Fruit fly (Drosophila melanogaster) whole organism, embryonic: ENCODE data around the gene ind.

Source experiments
- Adf1 ChIP-seq: fragments of 200-800 bp; sonication (Bioruptor generic); IDR thresholded peaks from 2 replicates; pipeline ENCODE4 v1.3.6; 2022; ENCODE audit warnings: missing biosample characterization, missing genetic modification characterization
- Atf3 ChIP-seq: fragments of 200-800 bp; sonication (Bioruptor generic); optimal IDR thresholded peaks from 3 replicates; lab custom pipeline; 2016; ENCODE audit warnings: missing biosample characterization, missing genetic modification characterization
- CG11247 ChIP-seq: fragments of 200-800 bp; sonication (Bioruptor generic); IDR thresholded peaks from 2 replicates; pipeline ENCODE4 v1.3.6; 2022; ENCODE audit warnings: missing biosample characterization, missing genetic modification characterization
- CG12071 ChIP-seq: fragments of 200-800 bp; sonication (Bioruptor generic); optimal IDR thresholded peaks from 3 replicates; lab custom pipeline; 2018; ENCODE audit warnings: missing biosample characterization, mild to moderate bottlenecking, missing genetic modification characterization
- CG12391 ChIP-seq: fragments of 200-800 bp; sonication (Bioruptor generic); optimal IDR thresholded peaks from 3 replicates; lab custom pipeline; 2018; ENCODE audit warnings: missing biosample characterization, mild to moderate bottlenecking, missing genetic modification characterization, moderate library complexity
- CG12744 ChIP-seq: fragments of 200-800 bp; sonication (Bioruptor generic); optimal IDR thresholded peaks from 2 replicates; lab custom pipeline; 2016; ENCODE audit warnings: missing biosample characterization, missing genetic modification characterization
- CG17385 ChIP-seq: fragments of 200-800 bp; sonication (Bioruptor generic); optimal IDR thresholded peaks from 3 replicates; lab custom pipeline; 2018; ENCODE audit warnings: missing biosample characterization, mild to moderate bottlenecking, missing genetic modification characterization
- CG17612 ChIP-seq: fragments of 200-800 bp; sonication (Bioruptor generic); IDR thresholded peaks from 2 replicates; pipeline ENCODE4 v1.3.6; 2022; ENCODE audit warnings: missing biosample characterization, missing genetic modification characterization
- CG1832 ChIP-seq: fragments of 200-800 bp; sonication (Bioruptor generic); optimal IDR thresholded peaks from 2 replicates; lab custom pipeline; 2017; ENCODE audit warnings: missing biosample characterization, mild to moderate bottlenecking, missing genetic modification characterization, inconsistent platforms
- CG3995 ChIP-seq: fragments of 200-800 bp; sonication (Bioruptor generic); optimal IDR thresholded peaks from 3 replicates; lab custom pipeline; 2016; ENCODE audit warnings: missing biosample characterization, missing genetic modification characterization
- CG43689 ChIP-seq: fragments of 200-800 bp; sonication (Bioruptor generic); IDR thresholded peaks from 2 replicates; pipeline ENCODE4 v1.3.6; 2022; ENCODE audit warnings: missing biosample characterization, missing genetic modification characterization
- CG6854 ChIP-seq: fragments of 200-800 bp; sonication (Bioruptor generic); optimal IDR thresholded peaks from 3 replicates; lab custom pipeline; 2017; ENCODE audit warnings: missing biosample characterization, mild to moderate bottlenecking, missing genetic modification characterization
- CG7745 ChIP-seq: fragments of 200-800 bp; sonication (Bioruptor generic); optimal IDR thresholded peaks from 2 replicates; lab custom pipeline; 2018; ENCODE audit warnings: missing biosample characterization, mild to moderate bottlenecking, missing genetic modification characterization, moderate library complexity
- CG7963 ChIP-seq: fragments of 200-800 bp; sonication (Bioruptor generic); IDR thresholded peaks from 3 replicates; pipeline ENCODE4 v1.3.6; 2022; ENCODE audit warnings: missing biosample characterization, missing genetic modification characterization; ENCODE audit not compliant: partially characterized antibody
- CG8089 ChIP-seq: fragments of 200-800 bp; sonication (Bioruptor generic); optimal IDR thresholded peaks from 3 replicates; lab custom pipeline; 2016; ENCODE audit warnings: missing biosample characterization, missing genetic modification characterization
- Chrac-16 ChIP-seq: fragments of 200-800 bp; sonication (Bioruptor generic); optimal IDR thresholded peaks from 3 replicates; lab custom pipeline; 2016; ENCODE audit warnings: missing biosample characterization, missing genetic modification characterization
- D19A ChIP-seq: fragments of 200-800 bp; optimal IDR thresholded peaks from 3 replicates; lab custom pipeline; 2019; ENCODE audit warnings: missing biosample characterization, mild to moderate bottlenecking, missing genetic modification characterization, moderate library complexity
- Fer1 ChIP-seq: fragments of 200-800 bp; sonication (Bioruptor generic); optimal IDR thresholded peaks from 2 replicates; lab custom pipeline; 2017; ENCODE audit warnings: missing biosample characterization, mild to moderate bottlenecking, missing genetic modification characterization
- Fer2 ChIP-seq: fragments of 200-800 bp; sonication (Bioruptor generic); optimal IDR thresholded peaks from 2 replicates; lab custom pipeline; 2018; ENCODE audit warnings: missing biosample characterization, mild to moderate bottlenecking, missing genetic modification characterization, moderate library complexity
- Hand ChIP-seq: fragments of 200-800 bp; sonication (Bioruptor generic); optimal IDR thresholded peaks from 2 replicates; lab custom pipeline; 2017; ENCODE audit warnings: mild to moderate bottlenecking, missing biosample characterization, missing genetic modification reagents, missing genetic modification characterization
- HmgD ChIP-seq: fragments of 200-800 bp; sonication (Bioruptor generic); optimal IDR thresholded peaks from 3 replicates; lab custom pipeline; 2016; ENCODE audit warnings: missing biosample characterization, missing genetic modification characterization
- Hmr ChIP-seq: fragments of 200-800 bp; sonication (Bioruptor generic); optimal IDR thresholded peaks from 3 replicates; lab custom pipeline; 2017; ENCODE audit warnings: mild to moderate bottlenecking, missing biosample characterization, missing genetic modification reagents, missing genetic modification characterization
- Hr3 ChIP-seq: fragments of 200-800 bp; sonication (Bioruptor generic); optimal IDR thresholded peaks from 3 replicates; lab custom pipeline; 2016; ENCODE audit warnings: missing biosample characterization, missing genetic modification characterization
- Hr51 ChIP-seq, 2 experiments: fragments of 200-800 bp; sonication (Bioruptor generic); optimal IDR thresholded peaks; 2 replicates in 1 of 2; 3 replicates in 1 of 2; lab custom pipeline; 2016 to 2018; ENCODE audit warnings: missing biosample characterization in 2 of 2, missing genetic modification characterization in 2 of 2, mild to moderate bottlenecking in 1 of 2, moderate library complexity in 1 of 2
- Mad ChIP-seq: fragments of 200-800 bp; sonication (Bioruptor generic); optimal IDR thresholded peaks from 2 replicates; lab custom pipeline; 2016; ENCODE audit warnings: missing biosample characterization, missing genetic modification characterization
- Meics ChIP-seq: fragments of 200-800 bp; sonication (Bioruptor generic); optimal IDR thresholded peaks from 2 replicates; lab custom pipeline; 2017; ENCODE audit warnings: missing biosample characterization, mild to moderate bottlenecking, missing genetic modification characterization
- Myb ChIP-seq: fragments of 200-800 bp; sonication (Bioruptor generic); optimal IDR thresholded peaks from 2 replicates; lab custom pipeline; 2016; ENCODE audit warnings: missing biosample characterization, missing genetic modification characterization
- Nf-YC ChIP-seq: fragments of 200-800 bp; optimal IDR thresholded peaks from 3 replicates; lab custom pipeline; 2019; ENCODE audit warnings: missing biosample characterization, mild to moderate bottlenecking, missing genetic modification characterization, moderate library complexity
- Opbp ChIP-seq: fragments of 200-800 bp; sonication (Bioruptor generic); IDR thresholded peaks from 3 replicates; pipeline ENCODE4 v1.3.6; 2022; ENCODE audit warnings: missing biosample characterization, missing genetic modification characterization; ENCODE audit not compliant: partially characterized antibody
- Scr ChIP-seq: fragments of 200-800 bp; sonication (Bioruptor generic); IDR thresholded peaks from 2 replicates; pipeline ENCODE4 v1.3.6; 2022; ENCODE audit warnings: missing biosample characterization, missing genetic modification characterization; ENCODE audit not compliant: partially characterized antibody
- Usf ChIP-seq: fragments of 200-800 bp; sonication (Bioruptor generic); optimal IDR thresholded peaks from 2 replicates; lab custom pipeline; 2017; ENCODE audit warnings: missing genotype, missing biosample characterization, missing genetic modification characterization
- dysf ChIP-seq: fragments of 200-800 bp; sonication (Bioruptor generic); IDR thresholded peaks from 3 replicates; pipeline ENCODE4 v1.3.6; 2022; ENCODE audit warnings: missing biosample characterization, missing genetic modification characterization
- gro ChIP-seq: fragments of 200-800 bp; sonication (Bioruptor generic); optimal IDR thresholded peaks from 2 replicates; lab custom pipeline; 2016; ENCODE audit warnings: missing biosample characterization, missing genetic modification characterization
- hbn ChIP-seq: fragments of 200-800 bp; sonication (Bioruptor generic); IDR thresholded peaks from 2 replicates; pipeline ENCODE4 v1.3.6; 2022; ENCODE audit warnings: missing biosample characterization, missing genetic modification characterization; ENCODE audit not compliant: partially characterized antibody
- jing ChIP-seq: fragments of 200-800 bp; sonication (Bioruptor generic); optimal IDR thresholded peaks from 2 replicates; lab custom pipeline; 2018; ENCODE audit warnings: missing biosample characterization, mild to moderate bottlenecking, missing genetic modification characterization
- kah ChIP-seq: fragments of 200-800 bp; sonication (Bioruptor generic); optimal IDR thresholded peaks from 2 replicates; lab custom pipeline; 2018; ENCODE audit warnings: missing biosample characterization, mild to moderate bottlenecking, missing genetic modification characterization
- knrl ChIP-seq: fragments of 200-800 bp; sonication (Bioruptor generic); IDR thresholded peaks from 3 replicates; pipeline ENCODE4 v1.3.6; 2022; ENCODE audit warnings: missing biosample characterization, missing genetic modification characterization; ENCODE audit not compliant: partially characterized antibody
- lab ChIP-seq: fragments of 200-800 bp; sonication (Bioruptor generic); optimal IDR thresholded peaks from 3 replicates; lab custom pipeline; 2017; ENCODE audit warnings: missing biosample characterization, missing genetic modification characterization, mild to moderate bottlenecking, moderate library complexity, missing genetic modification reagents
- lbe ChIP-seq: fragments of 200-800 bp; sonication (Bioruptor generic); optimal IDR thresholded peaks from 2 replicates; lab custom pipeline; 2016; ENCODE audit warnings: missing biosample characterization, mild to moderate bottlenecking, missing genetic modification characterization
- lilli ChIP-seq: fragments of 200-800 bp; sonication (Bioruptor generic); optimal IDR thresholded peaks from 3 replicates; lab custom pipeline; 2016; ENCODE audit warnings: missing biosample characterization, missing genetic modification characterization
- luna ChIP-seq: fragments of 200-800 bp; sonication (Bioruptor generic); optimal IDR thresholded peaks from 2 replicates; lab custom pipeline; 2016; ENCODE audit warnings: missing biosample characterization, missing genetic modification characterization
- mam ChIP-seq: fragments of 200-800 bp; sonication (Bioruptor generic); optimal IDR thresholded peaks from 3 replicates; lab custom pipeline; 2016; ENCODE audit warnings: missing biosample characterization, missing genetic modification characterization
- onecut ChIP-seq: fragments of 200-800 bp; sonication (Bioruptor generic); IDR thresholded peaks from 2 replicates; pipeline ENCODE4 v1.3.6; 2022; ENCODE audit warnings: missing biosample characterization, missing genetic modification characterization
- pzg ChIP-seq: fragments of 200-800 bp; sonication (Bioruptor generic); optimal IDR thresholded peaks from 3 replicates; lab custom pipeline; 2018; ENCODE audit warnings: missing biosample characterization, mild to moderate bottlenecking, missing genetic modification characterization, moderate library complexity
- repo ChIP-seq: fragments of 200-800 bp; sonication (Bioruptor generic); optimal IDR thresholded peaks from 2 replicates; lab custom pipeline; 2016; ENCODE audit warnings: missing biosample characterization, missing genetic modification characterization
- sima ChIP-seq: fragments of 200-800 bp; sonication (Bioruptor generic); optimal IDR thresholded peaks from 2 replicates; lab custom pipeline; 2016; ENCODE audit warnings: missing biosample characterization, missing genetic modification characterization
- stwl ChIP-seq: fragments of 200-800 bp; sonication (Bioruptor generic); optimal IDR thresholded peaks from 3 replicates; lab custom pipeline; 2018; ENCODE audit warnings: missing biosample characterization, mild to moderate bottlenecking, missing genetic modification characterization, moderate library complexity
- tna ChIP-seq: fragments of 200-800 bp; sonication (Bioruptor generic); IDR thresholded peaks from 2 replicates; pipeline ENCODE4 v1.3.6; 2022; ENCODE audit warnings: missing biosample characterization, missing genetic modification characterization; ENCODE audit not compliant: partially characterized antibody
- vfl ChIP-seq: fragments of 200-800 bp; sonication (Bioruptor generic); optimal IDR thresholded peaks from 2 replicates; lab custom pipeline; 2016; ENCODE audit warnings: missing biosample characterization, missing genetic modification characterization
- yki ChIP-seq: fragments of >200 bp; optimal IDR thresholded peaks from 3 replicates; lab custom pipeline; 2018

Gene ind

DNA sequence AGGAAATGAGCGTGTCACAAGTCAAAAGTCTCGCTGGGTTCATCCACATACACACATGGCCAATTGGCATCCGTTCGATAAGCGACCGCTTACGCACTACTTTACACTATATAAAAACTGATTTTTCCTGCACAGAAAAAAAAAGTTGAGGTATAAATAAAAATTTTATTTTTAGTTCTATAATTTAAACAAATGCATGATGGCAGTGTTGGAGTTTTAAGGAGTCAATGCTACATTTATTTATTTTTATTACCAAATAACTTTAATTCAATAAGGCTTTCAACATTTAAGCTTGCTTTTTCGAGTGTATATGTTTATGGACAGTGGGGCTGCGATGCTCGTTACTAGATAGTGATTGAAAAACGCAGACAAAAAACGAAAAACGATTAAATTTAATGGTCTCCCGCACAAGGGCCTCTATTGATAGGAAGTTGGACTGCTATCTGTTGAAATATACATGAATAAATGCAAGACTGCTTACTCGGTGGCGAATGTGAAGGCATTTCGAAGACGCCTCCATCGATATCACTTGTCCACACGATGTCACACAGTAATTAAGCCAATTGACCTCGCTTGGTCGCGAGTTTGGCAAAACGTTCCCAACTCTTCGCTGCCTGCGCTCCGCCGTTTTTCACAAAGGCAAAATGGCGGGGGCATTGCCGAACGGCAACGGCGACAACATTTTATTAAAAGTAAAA, 31.9 kb downstream of the ind start (continued):
- TF ChIP-seq Chrac-16 (GFP tag; lab: Kevin White, UChicago) (peak; percentile 47), Atf3 (no peak), lab (peak; percentile 81), Usf (no peak), gro (GFP tag; lab: Kevin White, UChicago) (no peak), HmgD (no peak), lilli (GFP tag; lab: Kevin White, UChicago) (peak; percentile 50), Myb (no peak), CG17385 (GFP tag; lab: Kevin White, UChicago) (peak; percentile 77), Opbp (no peak), Fer2 (tag; lab: Kevin White, UChicago) (peak; percentile 53), Hr3 (peak; percentile 55), CG3995 (no peak), Nf-YC (tag; lab: Kevin White, UChicago) (peak; percentile 57), CG11247 (GFP tag; lab: Robert Waterston, UW) (peak; percentile 69), stwl (tag; lab: Kevin White, UChicago) (no peak), CG7963 (no peak), mam (GFP tag; lab: Kevin White, UChicago) (peak; percentile 5), Mad (GFP tag; lab: Kevin White, UChicago) (no peak), knrl (GFP tag; lab: Robert Waterston, UW) (no peak), D19A (tag; lab: Kevin White, UChicago) (peak; percentile 72), yki (lab: Kevin White, UChicago) (no peak), CG12391 (tag; lab: Kevin White, UChicago) (peak; percentile 85), CG7745 (tag; lab: Kevin White, UChicago) (peak; percentile 1), Fer1 (GFP tag; lab: Kevin White, UChicago) (peak; percentile 74), CG1832 (GFP tag; lab: Kevin White, UChicago) (no peak), repo (GFP tag; lab: Kevin White, UChicago) (no peak), CG12071 (GFP tag; lab: Kevin White, UChicago) (peak; percentile 41), dysf (peak; percentile 68), tna (GFP tag; lab: Robert Waterston, UW) (no peak), CG12744 (GFP tag; lab: Kevin White, UChicago) (no peak), vfl (GFP tag; lab: Kevin White, UChicago) (peak; percentile 9), onecut (GFP tag; lab: Robert Waterston, UW) (peak; percentile 69), kah (peak; percentile 53), Meics (peak; percentile 74), luna (GFP tag; lab: Kevin White, UChicago) (no peak), Scr (GFP tag; lab: Robert Waterston, UW) (no peak), pzg (GFP tag; lab: Kevin White, UChicago) (no peak), Hmr (peak; percentile 62), sima (GFP tag; lab: Kevin White, UChicago) (no peak), CG8089 (no peak), Hand (GFP tag; lab: Kevin White, UChicago) (peak; percentile 27), lbe (GFP tag; lab: Kevin White, UChicago) (no peak), CG43689 (GFP tag; lab: Robert Waterston, UW) (peak; percentile 9; the same call in 1 of the 2 replicates), CG17612 (GFP tag; lab: Robert Waterston, UW) (peak; percentile 16; the same call in 1 of the 2 replicates), hbn (no peak), Adf1 (no peak), jing (GFP tag; lab: Kevin White, UChicago) (peak; percentile 40), CG6854 (peak; percentile 30), Hr51 (GFP tag; optimal IDR thresholded peaks at IDR 0.05; lab: Kevin White, UChicago) (peak in 1 of 2 experiments; percentile 84)
